Fruit fly (Drosophila melanogaster): Measurements from ENCODE around the gene GluRS-m.
A peak's percentile ranks its signal among the peaks of the same experiment; 100 is the strongest.

The GluRS-m gene

dm6 chr3L:16412394-16412950, 4.5 kb downstream of the GluRS-m start, which contains the start of gene Serinc (continued):
- TF ChIP-seq CG17186 (GFP tag; optimal IDR thresholded peaks at IDR 0.05) (peak; percentile 66), Deaf1 (tag; optimal IDR thresholded peaks at IDR 0.05) (no peak), ci (GFP tag; IDR thresholded peaks at IDR 0.05) (peak; percentile 74), Sry-δ (GFP tag; optimal IDR thresholded peaks at IDR 0.05) (peak; percentile 97), lmd (GFP tag; IDR thresholded peaks at IDR 0.05) (no peak; the same call in 1 of the 2 replicates), CG13894 (tag; optimal IDR thresholded peaks at IDR 0.05) (no peak), Nf-YB (GFP tag; optimal IDR thresholded peaks at IDR 0.05) (peak; percentile 37), D19B (GFP tag; optimal IDR thresholded peaks at IDR 0.05) (no peak), seq (GFP tag; IDR thresholded peaks at IDR 0.05) (no peak; the same call in 1 of the 2 replicates), CG10979 (tag; optimal IDR thresholded peaks at IDR 0.05) (peak; percentile 57), vfl (GFP tag; optimal IDR thresholded peaks at IDR 0.05) (peak; percentile 59), Gsc (GFP tag; IDR thresholded peaks at IDR 0.05) (no peak), Doc3 (GFP tag; IDR thresholded peaks at IDR 0.05; ENCODE audit: partially characterized antibody) (peak; percentile 98), ase (GFP tag; IDR thresholded peaks at IDR 0.05) (0 out of 3 replicates have a peak, but pooled peaks have one; percentile 17), shn (GFP tag; optimal IDR thresholded peaks at IDR 0.05) (peak; percentile 46), lilli (GFP tag; optimal IDR thresholded peaks at IDR 0.05) (peak; percentile 78), CoRest (tag; optimal IDR thresholded peaks at IDR 0.05) (peak; percentile 74), dmrt11E (tag; optimal IDR thresholded peaks at IDR 0.05) (peak; percentile 40), Ravus (GFP tag; IDR thresholded peaks at IDR 0.05) (no peak), pan (optimal IDR thresholded peaks at IDR 0.05) (no peak), pan (GFP tag; optimal IDR thresholded peaks at IDR 0.05 in 1 of 2, IDR thresholded peaks at IDR 0.05 in 1 of 2) (no peak), slou (GFP tag; optimal IDR thresholded peaks at IDR 0.05) (peak; percentile 0), Optix (GFP tag; IDR thresholded peaks at IDR 0.05) (0 out of 3 replicates have a peak, but pooled peaks have one; percentile 25), inv (GFP tag; IDR thresholded peaks at IDR 0.05; ENCODE audit: partially characterized antibody) (peak; percentile 97), CG8281 (tag; optimal IDR thresholded peaks at IDR 0.05) (peak; percentile 75), nerfin-1 (tag; optimal IDR thresholded peaks at IDR 0.05) (peak; percentile 61), Meics (GFP tag; optimal IDR thresholded peaks at IDR 0.05) (peak; percentile 57), CG9797 (GFP tag; optimal IDR thresholded peaks at IDR 0.05) (peak; percentile 37), ato (GFP tag; IDR thresholded peaks at IDR 0.05; ENCODE audit: partially characterized antibody) (peak; percentile 97), slp2 (GFP tag; optimal IDR thresholded peaks at IDR 0.05) (peak; percentile 8), CG14965 (GFP tag; optimal IDR thresholded peaks at IDR 0.05; ENCODE audit: borderline replicate concordance) (peak; percentile 99), CG3281 (GFP tag; optimal IDR thresholded peaks at IDR 0.05) (peak; percentile 32), gem (tag; optimal IDR thresholded peaks at IDR 0.05) (no peak), MESR4 (GFP tag; optimal IDR thresholded peaks at IDR 0.05) (peak; percentile 73), CG4328 (GFP tag; optimal IDR thresholded peaks at IDR 0.05) (peak; percentile 15), Tbp (GFP tag; optimal IDR thresholded peaks at IDR 0.05) (no peak), corto (GFP tag; optimal IDR thresholded peaks at IDR 0.05) (no peak), CG1024 (GFP tag; IDR thresholded peaks at IDR 0.05) (no peak), HLH3B (GFP tag; IDR thresholded peaks at IDR 0.05) (0 out of 2 replicates have a peak, but pooled peaks have one; percentile 14), ac (GFP tag; optimal IDR thresholded peaks at IDR 0.05) (no peak), CG10543 (GFP tag; optimal IDR thresholded peaks at IDR 0.05) (peak; percentile 74), CG13775 (GFP tag; optimal IDR thresholded peaks at IDR 0.05) (peak; percentile 66), zfh1 (GFP tag; IDR thresholded peaks at IDR 0.05) (0 out of 3 replicates have a peak, but pooled peaks have one; percentile 52), CG34376 (GFP tag; optimal IDR thresholded peaks at IDR 0.05) (peak; percentile 25), tin (GFP tag; optimal IDR thresholded peaks at IDR 0.05) (peak; percentile 73), CG11085 (GFP tag; IDR thresholded peaks at IDR 0.05) (peak; percentile 33; the same call in 1 of the 2 replicates), Camta (GFP tag; optimal IDR thresholded peaks at IDR 0.05) (peak; percentile 54), CG31441 (GFP tag; IDR thresholded peaks at IDR 0.05) (no peak), Abd-B (GFP tag; optimal IDR thresholded peaks at IDR 0.05) (peak; percentile 55), ranshi (GFP tag; IDR thresholded peaks at IDR 0.05) (0 out of 2 replicates have a peak, but pooled peaks have one; percentile 42)

Measured in whole organism, embryonic.